Worm (Caenorhabditis elegans): Measurements from ENCODE around the gene T09D3.8.

The T09D3.8 gene

ce11 chrV:5336884-5337283 is 28.1 kb upstream of the T09D3.8 start, which contains the start of gene srg-29:
srg-29 (plus strand) TSS chrV:5337184.
- no peak for TF ChIP-seq aly-1 (tag; optimal IDR thresholded peaks at IDR 0.05)
- TF ChIP-seq tbx-37 (GFP tag; conservative IDR thresholded peaks at IDR 0.05), result no peak

ce11 chrV:5339497-5339896 is 25.5 kb upstream of the T09D3.8 start, which contains the start of gene srg-27:
srg-27 (plus strand) TSS chrV:5339797.
- TF ChIP-seq F13C5.2 (tag; optimal IDR thresholded peaks at IDR 0.05) (no peak), tbx-11 (GFP tag; IDR thresholded peaks at IDR 0.05) (no peak), scrt-1 (GFP tag; IDR thresholded peaks at IDR 0.05) (no peak), ama-1 (optimal IDR thresholded peaks at IDR 0.05) (no peak), pes-1 (GFP tag; IDR thresholded peaks at IDR 0.05) (no peak), hmg-4 (GFP tag; optimal IDR thresholded peaks at IDR 0.05) (no peak), aly-1 (tag; optimal IDR thresholded peaks at IDR 0.05) (no peak), sea-1 (GFP tag; conservative IDR thresholded peaks at IDR 0.05) (no peak), hnd-1 (tag; optimal IDR thresholded peaks at IDR 0.05) (no peak), tbx-37 (GFP tag; conservative IDR thresholded peaks at IDR 0.05) (no peak), hmbx-1 (tag; optimal IDR thresholded peaks at IDR 0.05) (no peak), flt-1 (GFP tag; IDR thresholded peaks at IDR 0.05) (no peak), ceh-36 (tag; optimal IDR thresholded peaks at IDR 0.05) (no peak), ceh-13 (GFP tag; optimal IDR thresholded peaks at IDR 0.05) (no peak), tra-4 (tag; optimal IDR thresholded peaks at IDR 0.05) (no peak), ets-7 (tag; optimal IDR thresholded peaks at IDR 0.05) (no peak), B0310.2 (tag; optimal IDR thresholded peaks at IDR 0.05) (no peak)

ce11 chrV:5345419-5345818 is 19.5 kb upstream of the T09D3.8 start, which contains the start of gene srg-25:
srg-25 (minus strand) TSS chrV:5345519.
- TF ChIP-seq flt-1 (GFP tag; IDR thresholded peaks at IDR 0.05), result no peak
- TF ChIP-seq scrt-1 (GFP tag; IDR thresholded peaks at IDR 0.05), result no peak
- no peak for TF ChIP-seq B0310.2 (tag; optimal IDR thresholded peaks at IDR 0.05)
- no peak for TF ChIP-seq ceh-13 (GFP tag; optimal IDR thresholded peaks at IDR 0.05)
- no peak for TF ChIP-seq F13C5.2 (tag; optimal IDR thresholded peaks at IDR 0.05)
- TF ChIP-seq ceh-36 (tag; optimal IDR thresholded peaks at IDR 0.05), result no peak
- no peak for TF ChIP-seq hmg-4 (GFP tag; optimal IDR thresholded peaks at IDR 0.05)
- TF ChIP-seq aly-1 (tag; optimal IDR thresholded peaks at IDR 0.05), result no peak
- TF ChIP-seq tra-4 (tag; optimal IDR thresholded peaks at IDR 0.05), result no peak
- TF ChIP-seq tbx-37 (GFP tag; conservative IDR thresholded peaks at IDR 0.05), result no peak
- TF ChIP-seq sea-1 (GFP tag; conservative IDR thresholded peaks at IDR 0.05), result no peak

ce11 chrV:5349471-5349870 is 15.5 kb upstream of the T09D3.8 start, which contains the start of gene T09D3.3:
T09D3.3 (minus strand) TSS chrV:5349571.
- TF ChIP-seq hmbx-1 (tag; optimal IDR thresholded peaks at IDR 0.05) (no peak), tbx-11 (GFP tag; IDR thresholded peaks at IDR 0.05) (no peak), aly-1 (tag; optimal IDR thresholded peaks at IDR 0.05) (no peak), tbx-37 (GFP tag; conservative IDR thresholded peaks at IDR 0.05) (no peak), flt-1 (GFP tag; IDR thresholded peaks at IDR 0.05) (no peak), sea-1 (GFP tag; conservative IDR thresholded peaks at IDR 0.05) (no peak), ets-7 (tag; optimal IDR thresholded peaks at IDR 0.05) (no peak)

ce11 chrV:5351483-5351882 is 13.5 kb upstream of the T09D3.8 start, which contains the start of gene srd-9:
srd-9 (plus strand) TSS chrV:5351783.
- TF ChIP-seq ceh-36 (tag; optimal IDR thresholded peaks at IDR 0.05), result no peak
- TF ChIP-seq F13C5.2 (tag; optimal IDR thresholded peaks at IDR 0.05), result no peak
- TF ChIP-seq sea-1 (GFP tag; conservative IDR thresholded peaks at IDR 0.05), result no peak
- TF ChIP-seq hmg-4 (GFP tag; optimal IDR thresholded peaks at IDR 0.05), result no peak
- TF ChIP-seq tbx-37 (GFP tag; conservative IDR thresholded peaks at IDR 0.05), result no peak
- TF ChIP-seq tbx-11 (GFP tag; IDR thresholded peaks at IDR 0.05), result no peak
- TF ChIP-seq scrt-1 (GFP tag; IDR thresholded peaks at IDR 0.05), result no peak
- TF ChIP-seq flt-1 (GFP tag; IDR thresholded peaks at IDR 0.05), result no peak
- TF ChIP-seq ets-7 (tag; optimal IDR thresholded peaks at IDR 0.05), result no peak
- no peak for TF ChIP-seq pes-1 (GFP tag; IDR thresholded peaks at IDR 0.05)

ce11 chrV:5358772-5359171 is 6.2 kb upstream of the T09D3.8 start, which contains the start of gene nhr-216:
nhr-216 (minus strand) TSS chrV:5358872.
- TF ChIP-seq tra-4 (tag; optimal IDR thresholded peaks at IDR 0.05), result no peak
- no peak for TF ChIP-seq scrt-1 (GFP tag; IDR thresholded peaks at IDR 0.05)
- TF ChIP-seq hmg-4 (GFP tag; optimal IDR thresholded peaks at IDR 0.05), result no peak
- no peak for TF ChIP-seq flt-1 (GFP tag; IDR thresholded peaks at IDR 0.05)

ce11 chrV:5362220-5362619 is 2.7 kb upstream of the T09D3.8 start:
- TF ChIP-seq scrt-1 (GFP tag; IDR thresholded peaks at IDR 0.05) (no peak), pes-1 (GFP tag; IDR thresholded peaks at IDR 0.05) (no peak), F13C5.2 (tag; optimal IDR thresholded peaks at IDR 0.05) (no peak), flt-1 (GFP tag; IDR thresholded peaks at IDR 0.05) (no peak), ceh-13 (GFP tag; optimal IDR thresholded peaks at IDR 0.05) (no peak), aly-1 (tag; optimal IDR thresholded peaks at IDR 0.05) (no peak)

- TF ChIP-seq hmg-4 (GFP tag; optimal IDR thresholded peaks at IDR 0.05), result no peak
- TF ChIP-seq tbx-11 (GFP tag; IDR thresholded peaks at IDR 0.05), result no peak
- no peak for TF ChIP-seq ceh-36 (tag; optimal IDR thresholded peaks at IDR 0.05)
- TF ChIP-seq flt-1 (GFP tag; IDR thresholded peaks at IDR 0.05), result no peak
- TF ChIP-seq ama-1 (optimal IDR thresholded peaks at IDR 0.05), result no peak
- TF ChIP-seq sea-1 (GFP tag; conservative IDR thresholded peaks at IDR 0.05), result no peak
- no peak for TF ChIP-seq tbx-37 (GFP tag; conservative IDR thresholded peaks at IDR 0.05)
- no peak for TF ChIP-seq ets-7 (tag; optimal IDR thresholded peaks at IDR 0.05)
- no peak for TF ChIP-seq scrt-1 (GFP tag; IDR thresholded peaks at IDR 0.05)
- TF ChIP-seq B0310.2 (tag; optimal IDR thresholded peaks at IDR 0.05), result no peak
- no peak for TF ChIP-seq hmbx-1 (tag; optimal IDR thresholded peaks at IDR 0.05)
- no peak for TF ChIP-seq F13C5.2 (tag; optimal IDR thresholded peaks at IDR 0.05)
- TF ChIP-seq pes-1 (GFP tag; IDR thresholded peaks at IDR 0.05), result no peak
- no peak for TF ChIP-seq hnd-1 (tag; optimal IDR thresholded peaks at IDR 0.05)
- no peak for TF ChIP-seq ceh-13 (GFP tag; optimal IDR thresholded peaks at IDR 0.05)
- no peak for TF ChIP-seq aly-1 (tag; optimal IDR thresholded peaks at IDR 0.05)
- TF ChIP-seq tra-4 (tag; optimal IDR thresholded peaks at IDR 0.05), result no peak
Measured at ce11 chrV:5368792-5369191, 3.8 kb downstream of the T09D3.8 start, which contains the start of gene T09D3.9. T09D3.9 (minus strand) TSS chrV:5368892.

Measured in whole organism, early embryonic.